Worm (Caenorhabditis elegans) whole organism, young adult: ENCODE measurements around the gene ZK84.2.

Source experiments
- B0035.1 ChIP-seq: sonication (generic microtip); optimal IDR thresholded peaks from 2 replicates; lab custom pipeline; 2016; ENCODE audit warnings: missing genetic modification characterization, mild to moderate bottlenecking, missing compliant biosample characterization, missing genotype, missing genetic modification reagents
- F23B12.7 ChIP-seq: sonication (generic microtip); optimal IDR thresholded peaks from 2 replicates; lab custom pipeline; 2017; ENCODE audit warnings: missing genetic modification characterization, mild to moderate bottlenecking, missing compliant biosample characterization, antibody characterized with exemption, moderate library complexity; ENCODE audit not compliant: insufficient read depth
- F52B5.7 ChIP-seq: sonication (generic microtip); optimal IDR thresholded peaks from 2 replicates; lab custom pipeline; 2016; ENCODE audit warnings: mild to moderate bottlenecking, missing genetic modification characterization, missing compliant biosample characterization
- F55B11.4 ChIP-seq: sonication (generic microtip); optimal IDR thresholded peaks from 2 replicates; lab custom pipeline; 2016; ENCODE audit warnings: missing compliant biosample characterization, missing genetic modification characterization, borderline replicate concordance; ENCODE audit not compliant: insufficient read depth
- K11D2.4 ChIP-seq: fragments of 200-800 bp; sonication (Bioruptor generic); IDR thresholded peaks from 2 replicates; pipeline ENCODE4 v1.3.6; 2022; ENCODE audit warnings: missing genetic modification reagents, missing genetic modification characterization, missing compliant biosample characterization
- Y67H2A.10 ChIP-seq: fragments of 200-800 bp; sonication (Bioruptor generic); conservative IDR thresholded peaks from 2 replicates; pipeline ENCODE4 v1.3.6; 2022; ENCODE audit warnings: missing genetic modification reagents, missing genetic modification characterization, missing compliant biosample characterization
- Y79H2A.3 ChIP-seq: fragments of 200-800 bp; sonication (Bioruptor generic); conservative IDR thresholded peaks from 2 replicates; pipeline ENCODE4 v1.3.6; 2022; ENCODE audit warnings: missing genetic modification reagents, missing genetic modification characterization, missing compliant biosample characterization
- ZK185.1 ChIP-seq: sonication (generic microtip); optimal IDR thresholded peaks from 2 replicates; lab custom pipeline; 2016; ENCODE audit warnings: mild to moderate bottlenecking, missing genetic modification characterization, missing compliant biosample characterization; ENCODE audit not compliant: poor library complexity, severe bottlenecking
- athp-1 ChIP-seq: sonication (generic microtip); optimal IDR thresholded peaks from 2 replicates; lab custom pipeline; 2017; ENCODE audit warnings: mild to moderate bottlenecking, missing genetic modification characterization, missing compliant biosample characterization
- attf-5 ChIP-seq: fragments of 200-800 bp; sonication (Bioruptor generic); optimal IDR thresholded peaks from 2 replicates; lab custom pipeline; 2018; ENCODE audit warnings: mild to moderate bottlenecking, missing genetic modification characterization, missing compliant biosample characterization
- attf-6 ChIP-seq: fragments of 200-800 bp; sonication (Bioruptor generic); IDR thresholded peaks from 2 replicates; pipeline ENCODE4 v1.3.6; 2022; ENCODE audit warnings: missing genetic modification reagents, missing genetic modification characterization, missing compliant biosample characterization
- ccch-3 ChIP-seq: fragments of 200-800 bp; sonication (Bioruptor generic); optimal IDR thresholded peaks from 2 replicates; lab custom pipeline; 2018; ENCODE audit warnings: mild to moderate bottlenecking, missing genetic modification characterization, missing compliant biosample characterization
- cebp-1 ChIP-seq, 2 experiments: fragments of 200-800 bp in 1 of 2; sonication (Bioruptor generic) in 1 of 2; sonication (generic microtip) in 1 of 2; IDR thresholded peaks in 1 of 2; optimal IDR thresholded peaks in 1 of 2; 2 replicates each; pipeline versions ENCODE4 v1.3.6 to Lab custom; 2017 to 2022; ENCODE audit warnings: missing compliant biosample characterization in 2 of 2, missing genetic modification characterization in 2 of 2, mild to moderate bottlenecking in 1 of 2, missing genetic modification reagents in 1 of 2, moderate library complexity in 1 of 2
- ceh-91 ChIP-seq: fragments of 200-800 bp; sonication (Bioruptor generic); IDR thresholded peaks from 2 replicates; pipeline ENCODE4 v1.3.6; 2022; ENCODE audit warnings: missing genetic modification reagents, missing genetic modification characterization, missing compliant biosample characterization
- chd-7 ChIP-seq: sonication (generic microtip); optimal IDR thresholded peaks from 2 replicates; lab custom pipeline; 2016; ENCODE audit warnings: mild to moderate bottlenecking, missing genetic modification characterization, moderate library complexity, missing compliant biosample characterization
- die-1 ChIP-seq: sonication (generic microtip); optimal IDR thresholded peaks from 2 replicates; lab custom pipeline; 2016; ENCODE audit warnings: missing genotype, mild to moderate bottlenecking, missing genetic modification characterization, missing compliant biosample characterization
- dox-1 ChIP-seq: fragments of 200-800 bp; sonication (Bioruptor generic); IDR thresholded peaks from 2 replicates; pipeline ENCODE4 v1.3.6; 2022; ENCODE audit warnings: missing genetic modification reagents, missing genetic modification characterization, missing compliant biosample characterization
- efl-1 ChIP-seq: fragments of 150-350 bp; optimal IDR thresholded peaks from 2 replicates; lab custom pipeline; 2014; ENCODE audit warnings: missing biosample characterization, missing genetic modification reagents, missing genetic modification characterization
- egl-44 ChIP-seq: fragments of 200-800 bp; sonication (Bioruptor generic); IDR thresholded peaks from 2 replicates; pipeline ENCODE4 v1.3.6; 2022; ENCODE audit warnings: missing genetic modification reagents, missing genetic modification characterization, missing compliant biosample characterization
- egrh-3 ChIP-seq: fragments of 200-800 bp; sonication (Bioruptor generic); IDR thresholded peaks from 2 replicates; pipeline ENCODE4 v1.3.6; 2022; ENCODE audit warnings: missing genetic modification reagents, missing genetic modification characterization, missing compliant biosample characterization
- fkh-3 ChIP-seq: sonication (generic microtip); optimal IDR thresholded peaks from 2 replicates; lab custom pipeline; 2016; ENCODE audit warnings: mild to moderate bottlenecking, missing genetic modification characterization, missing compliant biosample characterization
- gei-17 ChIP-seq: fragments of 200-800 bp; sonication (Bioruptor generic); optimal IDR thresholded peaks from 2 replicates; lab custom pipeline; 2018; ENCODE audit warnings: mild to moderate bottlenecking, missing genetic modification characterization, missing compliant biosample characterization
- him-1 ChIP-seq: sonication (generic microtip); optimal IDR thresholded peaks from 2 replicates; lab custom pipeline; 2016; ENCODE audit warnings: missing genotype, missing genetic modification reagents, missing genetic modification characterization, missing compliant biosample characterization
- hmg-20 ChIP-seq: fragments of 200-800 bp; sonication (Bioruptor generic); IDR thresholded peaks from 2 replicates; pipeline ENCODE4 v1.3.6; 2022; ENCODE audit warnings: missing genetic modification reagents, missing genetic modification characterization, missing compliant biosample characterization
- hrde-1 ChIP-seq: sonication (generic microtip); optimal IDR thresholded peaks from 2 replicates; lab custom pipeline; 2016; ENCODE audit warnings: missing genetic modification characterization, mild to moderate bottlenecking, missing compliant biosample characterization, moderate library complexity, missing genotype, missing genetic modification reagents, borderline replicate concordance
- hsf-1 ChIP-seq: fragments of 200-800 bp; sonication (Bioruptor generic); IDR thresholded peaks from 2 replicates; pipeline ENCODE4 v1.3.6; 2022; ENCODE audit warnings: missing genetic modification reagents, missing genetic modification characterization, missing compliant biosample characterization
- lin-35 ChIP-seq, 3 experiments: fragments of 150-350 bp in 2 of 3; sonication (generic microtip) in 1 of 3; optimal IDR thresholded peaks; 2 replicates each; lab custom pipeline; 2014 to 2018; ENCODE audit warnings: missing biosample characterization in 3 of 3, missing genetic modification characterization in 3 of 3, missing genetic modification reagents in 3 of 3
- lsl-1 ChIP-seq: fragments of 200-800 bp; sonication (Bioruptor generic); optimal IDR thresholded peaks from 2 replicates; lab custom pipeline; 2018; ENCODE audit warnings: mild to moderate bottlenecking, missing genetic modification characterization, moderate library complexity, missing compliant biosample characterization
- madf-3 ChIP-seq: fragments of 200-800 bp; sonication (Bioruptor generic); IDR thresholded peaks from 2 replicates; pipeline ENCODE4 v1.3.6; 2022; ENCODE audit warnings: missing genetic modification reagents, missing genetic modification characterization, missing compliant biosample characterization
- madf-8 ChIP-seq: fragments of 200-800 bp; sonication (Bioruptor generic); conservative IDR thresholded peaks from 2 replicates; pipeline ENCODE4 v1.3.6; 2022; ENCODE audit warnings: missing genetic modification reagents, missing genetic modification characterization, missing compliant biosample characterization
- mes-4 ChIP-seq: sonication (generic microtip); optimal IDR thresholded peaks from 2 replicates; lab custom pipeline; 2016; ENCODE audit warnings: missing genotype, missing genetic modification characterization, missing compliant biosample characterization
- mxl-1 ChIP-seq: sonication (generic microtip); optimal IDR thresholded peaks from 2 replicates; lab custom pipeline; 2016; ENCODE audit warnings: missing genetic modification characterization, missing compliant biosample characterization
- nfya-2 ChIP-seq: fragments of 200-800 bp; sonication (Bioruptor generic); IDR thresholded peaks from 2 replicates; pipeline ENCODE4 v1.3.6; 2022; ENCODE audit warnings: missing genetic modification reagents, missing genetic modification characterization, missing compliant biosample characterization
- nhr-120 ChIP-seq: fragments of 200-800 bp; sonication (Bioruptor generic); IDR thresholded peaks from 2 replicates; pipeline ENCODE4 v1.3.6; 2022; ENCODE audit warnings: missing genetic modification characterization, missing compliant biosample characterization
- nhr-80 ChIP-seq: sonication (generic microtip); optimal IDR thresholded peaks from 2 replicates; lab custom pipeline; 2016; ENCODE audit warnings: missing genetic modification characterization, missing compliant biosample characterization
- sdz-38 ChIP-seq: sonication (generic microtip); optimal IDR thresholded peaks from 2 replicates; lab custom pipeline; 2016; ENCODE audit warnings: missing genotype, missing genetic modification characterization, missing compliant biosample characterization
- sea-2 ChIP-seq: fragments of 200-800 bp; sonication (Bioruptor generic); IDR thresholded peaks from 2 replicates; pipeline ENCODE4 v1.3.6; 2022; ENCODE audit warnings: missing genetic modification characterization, missing compliant biosample characterization
- snpc-1.1 ChIP-seq: sonication (generic microtip); optimal IDR thresholded peaks from 2 replicates; lab custom pipeline; 2017; ENCODE audit warnings: missing genetic modification characterization, mild to moderate bottlenecking, missing compliant biosample characterization, antibody characterized with exemption, moderate library complexity, missing genotype, missing genetic modification reagents; ENCODE audit not compliant: insufficient read depth
- snpc-3.4 ChIP-seq: sonication (generic microtip); optimal IDR thresholded peaks from 2 replicates; lab custom pipeline; 2017; ENCODE audit warnings: missing genetic modification characterization, mild to moderate bottlenecking, missing compliant biosample characterization, antibody characterized with exemption, moderate library complexity, missing genotype, missing genetic modification reagents
- snpc-4 ChIP-seq, 5 experiments: fragments of 150-350 bp in 1 of 5; sonication (generic microtip) in 4 of 5; optimal IDR thresholded peaks; 2 replicates each; lab custom pipeline; 2014 to 2018; ENCODE audit warnings: missing genetic modification characterization in 5 of 5, missing biosample characterization in 3 of 5, antibody characterized with exemption in 2 of 5, mild to moderate bottlenecking in 2 of 5, missing compliant biosample characterization in 2 of 5, missing genotype in 2 of 5, moderate library complexity in 2 of 5, missing genetic modification reagents in 1 of 5
- sptf-2 ChIP-seq: fragments of 200-800 bp; sonication (Bioruptor generic); optimal IDR thresholded peaks from 2 replicates; lab custom pipeline; 2018; ENCODE audit warnings: mild to moderate bottlenecking, missing genetic modification characterization, missing compliant biosample characterization
- unc-130 ChIP-seq: sonication (generic microtip); optimal IDR thresholded peaks from 2 replicates; lab custom pipeline; 2016; ENCODE audit warnings: missing genetic modification reagents, missing genetic modification characterization, missing compliant biosample characterization
- zfh-2 ChIP-seq: fragments of 200-800 bp; sonication (Bioruptor generic); conservative IDR thresholded peaks from 2 replicates; pipeline ENCODE4 v1.3.6; 2022; ENCODE audit warnings: missing genetic modification reagents, missing genetic modification characterization, missing compliant biosample characterization
- ztf-18 ChIP-seq: sonication (generic microtip); optimal IDR thresholded peaks from 2 replicates; lab custom pipeline; 2016; ENCODE audit warnings: missing genotype, mild to moderate bottlenecking, missing genetic modification characterization, missing compliant biosample characterization
- ztf-26 ChIP-seq: sonication (generic microtip); optimal IDR thresholded peaks from 2 replicates; lab custom pipeline; 2017; ENCODE audit warnings: missing genetic modification characterization, missing compliant biosample characterization
- ztf-28 ChIP-seq: fragments of 200-800 bp; sonication (Bioruptor generic); IDR thresholded peaks from 2 replicates; pipeline ENCODE4 v1.3.6; 2022; ENCODE audit warnings: missing genetic modification reagents, missing genetic modification characterization, missing compliant biosample characterization

Gene ZK84.2

DNA sequence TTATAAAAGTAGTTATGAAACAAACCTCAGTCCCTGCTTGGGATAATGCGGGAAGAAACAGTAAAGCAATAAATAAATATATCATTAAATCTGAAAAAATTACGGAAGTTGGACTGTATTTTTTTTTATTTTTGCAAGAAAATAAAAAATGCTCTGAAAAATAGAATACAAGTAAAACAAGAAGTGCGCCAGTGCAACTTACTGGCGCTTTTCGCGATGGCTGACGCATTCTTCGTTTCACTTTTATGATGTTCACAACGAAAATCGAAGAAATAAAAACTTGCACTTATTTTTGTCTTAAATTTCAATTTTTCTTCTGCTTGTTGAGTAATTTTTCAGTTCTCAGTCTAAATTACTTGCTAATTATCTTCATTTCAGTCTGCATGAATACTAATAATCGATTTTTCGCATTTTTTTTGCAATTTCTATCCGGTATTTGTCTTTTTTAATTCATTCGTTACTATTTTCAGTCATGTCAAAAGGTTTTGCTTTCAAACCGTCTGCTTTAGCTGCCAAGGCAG lies 33.5 kb downstream of the ZK84.2 start, which contains the start of the genes R12C12.6 and ran-5 (continued):
- no peak for TF ChIP-seq nfya-2 (GFP tag; lab: Robert Waterston, UW)
- no peak for TF ChIP-seq fkh-3 (tag; lab: Kevin White, UChicago)
- TF ChIP-seq madf-3 (GFP tag; lab: Robert Waterston, UW): no peak
- peak; percentile 0 for TF ChIP-seq athp-1 (tag; lab: Kevin White, UChicago)
- peak; percentile 41 for TF ChIP-seq snpc-4 (GFP tag; optimal IDR thresholded peaks at IDR 0.05; lab: Kevin White, UChicago)
- peak in 2 of 4 experiments; percentile 74 to 78 for TF ChIP-seq snpc-4 (tag; optimal IDR thresholded peaks at IDR 0.05; lab: Kevin White, UChicago)
- TF ChIP-seq him-1 (tag; lab: Kevin White, UChicago): peak; percentile 41
- peak; percentile 77 for TF ChIP-seq snpc-3.4
- TF ChIP-seq Y67H2A.10 (GFP tag; lab: Robert Waterston, UW): no peak
- TF ChIP-seq madf-8 (GFP tag; lab: Robert Waterston, UW): peak; percentile 61; the same call in 1 of the 2 replicates
- no peak for TF ChIP-seq mxl-1 (tag; lab: Kevin White, UChicago)
- no peak for TF ChIP-seq F55B11.4 (tag; lab: Kevin White, UChicago)
- TF ChIP-seq egrh-3 (GFP tag; lab: Robert Waterston, UW): no peak
- TF ChIP-seq chd-7 (tag; lab: Kevin White, UChicago): peak; percentile 21
- no peak for TF ChIP-seq ccch-3 (GFP tag; lab: Kevin White, UChicago)
- peak; percentile 72 for TF ChIP-seq lsl-1 (GFP tag; lab: Kevin White, UChicago)
- peak in 1 of 3 experiments; percentile 82 for TF ChIP-seq lin-35 (GFP tag; optimal IDR thresholded peaks at IDR 0.05; lab: Kevin White, UChicago)
- no peak; the same call in 1 of the 2 replicates for TF ChIP-seq ceh-91 (GFP tag; lab: Robert Waterston, UW)
- TF ChIP-seq ztf-26 (tag; lab: Kevin White, UChicago): no peak
- no peak for TF ChIP-seq ztf-28
- TF ChIP-seq Y79H2A.3: no peak
- no peak for TF ChIP-seq sea-2 (GFP tag; lab: Robert Waterston, UW)
- TF ChIP-seq F23B12.7 (tag; lab: Kevin White, UChicago): peak; percentile 32
- TF ChIP-seq K11D2.4 (GFP tag; lab: Robert Waterston, UW): peak; percentile 79
- TF ChIP-seq gei-17: peak; percentile 17
- TF ChIP-seq nhr-120: no peak
- TF ChIP-seq hsf-1 (GFP tag; lab: Robert Waterston, UW): 0 out of 2 replicates have a peak, but pooled peaks have one; percentile 38
- TF ChIP-seq hrde-1: no peak
- no peak for TF ChIP-seq sdz-38
- peak; percentile 66; the same call in 1 of the 2 replicates for TF ChIP-seq hmg-20
- TF ChIP-seq dox-1: peak; percentile 88; the same call in 1 of the 2 replicates

DNA sequence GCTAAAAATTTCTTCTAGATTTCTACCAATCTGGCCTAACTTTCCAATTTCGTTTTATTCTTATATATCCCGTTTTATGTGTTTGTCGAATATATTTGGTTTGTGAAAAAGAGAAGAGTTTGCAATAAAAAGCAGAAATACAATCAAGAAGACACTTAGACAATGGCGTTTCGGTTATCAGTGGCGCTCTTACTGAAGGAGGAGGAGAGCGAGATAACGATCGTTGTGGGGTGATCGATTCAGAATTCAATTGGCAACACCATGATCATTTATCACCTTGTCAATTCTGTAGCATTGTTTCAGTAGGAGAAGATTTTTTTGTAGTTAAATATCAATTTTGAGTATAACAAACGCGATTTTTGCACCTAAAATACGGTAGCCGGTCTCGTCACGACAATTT lies 35.4 kb downstream of the ZK84.2 start:
- peak; percentile 6 for TF ChIP-seq ZK185.1
- no peak for TF ChIP-seq hsf-1 (GFP tag; lab: Robert Waterston, UW)
- no peak for TF ChIP-seq zfh-2
- no peak for TF ChIP-seq cebp-1 (GFP tag; IDR thresholded peaks at IDR 0.05; lab: Robert Waterston, UW)
- peak; percentile 1 for TF ChIP-seq cebp-1 (tag; optimal IDR thresholded peaks at IDR 0.05; lab: Kevin White, UChicago)
- TF ChIP-seq snpc-1.1 (tag; lab: Kevin White, UChicago): no peak
- 0 out of 2 replicates have a peak, but pooled peaks have one; percentile 25 for TF ChIP-seq dox-1
- no peak for TF ChIP-seq die-1 (tag; lab: Kevin White, UChicago)
- TF ChIP-seq efl-1: no peak
- TF ChIP-seq mes-4: no peak
- TF ChIP-seq attf-5 (GFP tag; lab: Kevin White, UChicago): no peak
- TF ChIP-seq nhr-80 (tag; lab: Kevin White, UChicago): peak; percentile 74
- no peak for TF ChIP-seq mxl-1 (tag; lab: Kevin White, UChicago)
- TF ChIP-seq sptf-2: no peak
- TF ChIP-seq athp-1 (tag; lab: Kevin White, UChicago): no peak
- peak; percentile 75 for TF ChIP-seq ztf-18 (tag; lab: Kevin White, UChicago)
- TF ChIP-seq egrh-3 (GFP tag; lab: Robert Waterston, UW): no peak
- no peak for TF ChIP-seq egl-44
- no peak for TF ChIP-seq nfya-2 (GFP tag; lab: Robert Waterston, UW)
- no peak for TF ChIP-seq B0035.1 (tag; lab: Kevin White, UChicago)
- no peak for TF ChIP-seq attf-6
- no peak for TF ChIP-seq F52B5.7 (tag; lab: Kevin White, UChicago)
- no peak for TF ChIP-seq unc-130 (GFP tag; lab: Kevin White, UChicago)
